Fruit fly (Drosophila melanogaster) whole organism, embryonic: ENCODE results near the gene CG10333.
A peak's percentile ranks its signal among the peaks of the same experiment; 100 is the strongest.

Experiments used
- Ada2b ChIP-seq: fragments of 200-800 bp; sonication (Bioruptor generic); IDR thresholded peaks from 2 replicates; pipeline ENCODE4 v1.3.6; 2022; ENCODE audit warnings: missing biosample characterization, missing genetic modification characterization
- BtbVII ChIP-seq: fragments of 200-800 bp; sonication (Bioruptor generic); optimal IDR thresholded peaks from 3 replicates; lab custom pipeline; 2017; ENCODE audit warnings: missing biosample characterization, mild to moderate bottlenecking, missing genetic modification characterization
- C15 ChIP-seq: fragments of 200-800 bp; sonication (Bioruptor generic); IDR thresholded peaks from 3 replicates; pipeline ENCODE4 v1.3.6; 2022; ENCODE audit warnings: missing biosample characterization, missing genetic modification characterization
- CG10147 ChIP-seq: fragments of 200-800 bp; sonication (Bioruptor generic); optimal IDR thresholded peaks from 2 replicates; lab custom pipeline; 2019; ENCODE audit warnings: missing biosample characterization, mild to moderate bottlenecking, missing genetic modification characterization, moderate library complexity
- CG13123 ChIP-seq: fragments of 200-800 bp; sonication (Bioruptor generic); optimal IDR thresholded peaks from 2 replicates; lab custom pipeline; 2016; ENCODE audit warnings: missing biosample characterization, missing genetic modification characterization
- CG13894 ChIP-seq: fragments of 200-800 bp; sonication (Bioruptor generic); optimal IDR thresholded peaks from 3 replicates; lab custom pipeline; 2018; ENCODE audit warnings: missing biosample characterization, mild to moderate bottlenecking, missing genetic modification characterization, moderate library complexity
- CG14050 ChIP-seq: fragments of 200-800 bp; sonication (Bioruptor generic); IDR thresholded peaks from 3 replicates; pipeline ENCODE4 v1.3.6; 2022; ENCODE audit warnings: missing biosample characterization, missing genetic modification characterization
- CG16779 ChIP-seq: fragments of 200-800 bp; sonication (Bioruptor generic); IDR thresholded peaks from 2 replicates; pipeline ENCODE4 v1.3.6; 2022; ENCODE audit warnings: missing biosample characterization, missing genetic modification characterization
- CG2116 ChIP-seq: fragments of 200-800 bp; sonication (Bioruptor generic); optimal IDR thresholded peaks from 3 replicates; lab custom pipeline; 2018; ENCODE audit warnings: missing biosample characterization, mild to moderate bottlenecking, missing genetic modification characterization
- CG2199 ChIP-seq: fragments of 200-800 bp; sonication (Bioruptor generic); IDR thresholded peaks from 3 replicates; pipeline ENCODE4 v1.3.6; 2022; ENCODE audit warnings: missing biosample characterization, missing genetic modification characterization
- CG31388 ChIP-seq: fragments of 200-800 bp; sonication (Bioruptor generic); optimal IDR thresholded peaks from 2 replicates; lab custom pipeline; 2016; ENCODE audit warnings: missing biosample characterization, missing genetic modification characterization
- CG34376 ChIP-seq: fragments of 200-800 bp; sonication (Bioruptor generic); optimal IDR thresholded peaks from 2 replicates; lab custom pipeline; 2018; ENCODE audit warnings: missing biosample characterization, mild to moderate bottlenecking, missing genetic modification characterization
- CG3838 ChIP-seq: fragments of 200-800 bp; sonication (Bioruptor generic); optimal IDR thresholded peaks from 3 replicates; lab custom pipeline; 2016; ENCODE audit warnings: missing biosample characterization, missing genetic modification characterization
- CG4617 ChIP-seq: fragments of 200-800 bp; sonication (Bioruptor generic); optimal IDR thresholded peaks from 3 replicates; lab custom pipeline; 2016; ENCODE audit warnings: missing biosample characterization, missing genetic modification characterization, borderline replicate concordance
- CG4730 ChIP-seq: fragments of 200-800 bp; sonication (Bioruptor generic); IDR thresholded peaks from 2 replicates; pipeline ENCODE4 v1.3.6; 2022; ENCODE audit warnings: missing biosample characterization, missing genetic modification characterization
- CG6175 ChIP-seq: fragments of 200-800 bp; sonication (Bioruptor generic); IDR thresholded peaks from 3 replicates; pipeline ENCODE4 v1.3.6; 2022; ENCODE audit warnings: missing biosample characterization, missing genetic modification characterization
- CG6683 ChIP-seq: fragments of 200-800 bp; sonication (Bioruptor generic); optimal IDR thresholded peaks from 2 replicates; lab custom pipeline; 2017; ENCODE audit warnings: missing biosample characterization, mild to moderate bottlenecking, missing genetic modification characterization, missing genetic modification reagents
- CG7556 ChIP-seq: fragments of 200-800 bp; sonication (Bioruptor generic); optimal IDR thresholded peaks from 2 replicates; lab custom pipeline; 2017; ENCODE audit warnings: missing biosample characterization, mild to moderate bottlenecking, missing genetic modification characterization
- CG7745 ChIP-seq: fragments of 200-800 bp; sonication (Bioruptor generic); optimal IDR thresholded peaks from 2 replicates; lab custom pipeline; 2018; ENCODE audit warnings: missing biosample characterization, mild to moderate bottlenecking, missing genetic modification characterization, moderate library complexity
- CG8089 ChIP-seq: fragments of 200-800 bp; sonication (Bioruptor generic); optimal IDR thresholded peaks from 3 replicates; lab custom pipeline; 2016; ENCODE audit warnings: missing biosample characterization, missing genetic modification characterization
- CG9797 ChIP-seq: fragments of 200-800 bp; sonication (Bioruptor generic); optimal IDR thresholded peaks from 3 replicates; lab custom pipeline; 2018; ENCODE audit warnings: missing biosample characterization, mild to moderate bottlenecking, missing genetic modification characterization
- CHES-1-like ChIP-seq: fragments of 200-800 bp; sonication (Bioruptor generic); optimal IDR thresholded peaks from 2 replicates; lab custom pipeline; 2016; ENCODE audit warnings: missing biosample characterization, missing genetic modification characterization
- D ChIP-seq, 2 experiments: fragments of 200-800 bp in 1 of 2; fragments of >200 bp in 1 of 2; sonication (Bioruptor generic) in 1 of 2; optimal IDR thresholded peaks; 2 replicates in 1 of 2; 3 replicates in 1 of 2; lab custom pipeline; 2017; ENCODE audit warnings: mild to moderate bottlenecking in 1 of 2, missing biosample characterization in 1 of 2, missing genetic modification characterization in 1 of 2, missing genetic modification reagents in 1 of 2
- E2f2 ChIP-seq: fragments of 200-800 bp; sonication (Bioruptor generic); IDR thresholded peaks from 2 replicates; pipeline ENCODE4 v1.3.6; 2022; ENCODE audit warnings: missing biosample characterization, missing genetic modification characterization
- Fer2 ChIP-seq: fragments of 200-800 bp; sonication (Bioruptor generic); optimal IDR thresholded peaks from 2 replicates; lab custom pipeline; 2018; ENCODE audit warnings: missing biosample characterization, mild to moderate bottlenecking, missing genetic modification characterization, moderate library complexity
- Gsc ChIP-seq: fragments of 200-800 bp; sonication (Bioruptor generic); IDR thresholded peaks from 2 replicates; pipeline ENCODE4 v1.3.6; 2022; ENCODE audit warnings: missing biosample characterization, missing genetic modification characterization
- Jarid2 ChIP-seq: fragments of 200-800 bp; sonication (Bioruptor generic); optimal IDR thresholded peaks from 3 replicates; lab custom pipeline; 2017; ENCODE audit warnings: mild to moderate bottlenecking, missing biosample characterization, missing genetic modification reagents, missing genetic modification characterization
- Meics ChIP-seq: fragments of 200-800 bp; sonication (Bioruptor generic); optimal IDR thresholded peaks from 2 replicates; lab custom pipeline; 2017; ENCODE audit warnings: missing biosample characterization, mild to moderate bottlenecking, missing genetic modification characterization
- Oli ChIP-seq: fragments of 200-800 bp; sonication (Bioruptor generic); optimal IDR thresholded peaks from 2 replicates; lab custom pipeline; 2018; ENCODE audit warnings: missing biosample characterization, mild to moderate bottlenecking, missing genetic modification characterization, moderate library complexity
- Rx ChIP-seq: fragments of 200-800 bp; sonication (Bioruptor generic); IDR thresholded peaks from 2 replicates; pipeline ENCODE4 v1.3.6; 2022; ENCODE audit warnings: missing biosample characterization, missing genetic modification characterization
- Sry-β ChIP-seq: fragments of 200-800 bp; sonication (Bioruptor generic); optimal IDR thresholded peaks from 2 replicates; lab custom pipeline; 2018; ENCODE audit warnings: missing biosample characterization, mild to moderate bottlenecking, missing genetic modification characterization, moderate library complexity
- Tbp ChIP-seq: fragments of >200 bp; optimal IDR thresholded peaks from 2 replicates; lab custom pipeline; 2018; ENCODE audit warnings: missing biosample characterization, missing genetic modification characterization
- YL-1 ChIP-seq: fragments of 200-800 bp; sonication (Bioruptor generic); optimal IDR thresholded peaks from 3 replicates; lab custom pipeline; 2017; ENCODE audit warnings: missing biosample characterization, mild to moderate bottlenecking, missing genetic modification characterization
- ash1 ChIP-seq: fragments of 200-800 bp; sonication (Bioruptor generic); optimal IDR thresholded peaks from 2 replicates; lab custom pipeline; 2018; ENCODE audit warnings: missing biosample characterization, mild to moderate bottlenecking, missing genetic modification characterization
- az2 ChIP-seq: fragments of 200-800 bp; sonication (Bioruptor generic); optimal IDR thresholded peaks from 3 replicates; lab custom pipeline; 2016; ENCODE audit warnings: missing biosample characterization, missing genetic modification characterization
- cwo ChIP-seq: fragments of 200-800 bp; sonication (Bioruptor generic); optimal IDR thresholded peaks from 3 replicates; lab custom pipeline; 2017; ENCODE audit warnings: missing biosample characterization, missing genetic modification characterization, mild to moderate bottlenecking, moderate library complexity, missing genetic modification reagents
- danr ChIP-seq: fragments of 200-800 bp; sonication (Bioruptor generic); IDR thresholded peaks from 2 replicates; pipeline ENCODE4 v1.3.6; 2022; ENCODE audit warnings: missing biosample characterization, missing genetic modification characterization
- ewg ChIP-seq: fragments of 200-800 bp; sonication (Bioruptor generic); optimal IDR thresholded peaks from 3 replicates; lab custom pipeline; 2017; ENCODE audit warnings: mild to moderate bottlenecking, missing biosample characterization, missing genetic modification reagents, missing genetic modification characterization
- fru ChIP-seq: fragments of >200 bp; optimal IDR thresholded peaks from 2 replicates; lab custom pipeline; 2017
- fu2 ChIP-seq: fragments of 200-800 bp; sonication (Bioruptor generic); optimal IDR thresholded peaks from 2 replicates; lab custom pipeline; 2016; ENCODE audit warnings: missing biosample characterization, missing genetic modification characterization
- gem ChIP-seq: fragments of 200-800 bp; sonication (Bioruptor generic); optimal IDR thresholded peaks from 2 replicates; lab custom pipeline; 2019; ENCODE audit warnings: missing biosample characterization, mild to moderate bottlenecking, missing genetic modification characterization, moderate library complexity
- gfzf ChIP-seq: fragments of 200-800 bp; sonication (Bioruptor generic); optimal IDR thresholded peaks from 2 replicates; lab custom pipeline; 2016; ENCODE audit warnings: missing biosample characterization, mild to moderate bottlenecking, missing genetic modification characterization, moderate library complexity
- grn ChIP-seq: fragments of 200-800 bp; sonication (Bioruptor generic); optimal IDR thresholded peaks from 3 replicates; lab custom pipeline; 2017; ENCODE audit warnings: missing biosample characterization, missing genetic modification characterization
- ham ChIP-seq: fragments of 200-800 bp; sonication (Bioruptor generic); IDR thresholded peaks from 2 replicates; pipeline ENCODE4 v1.3.6; 2022; ENCODE audit warnings: missing biosample characterization, missing genetic modification characterization
- hbn ChIP-seq: fragments of 200-800 bp; sonication (Bioruptor generic); IDR thresholded peaks from 2 replicates; pipeline ENCODE4 v1.3.6; 2022; ENCODE audit warnings: missing biosample characterization, missing genetic modification characterization; ENCODE audit not compliant: partially characterized antibody
- lilli ChIP-seq: fragments of 200-800 bp; sonication (Bioruptor generic); optimal IDR thresholded peaks from 3 replicates; lab custom pipeline; 2016; ENCODE audit warnings: missing biosample characterization, missing genetic modification characterization
- odd ChIP-seq: fragments of 200-800 bp; sonication (Bioruptor generic); optimal IDR thresholded peaks from 2 replicates; lab custom pipeline; 2017; ENCODE audit warnings: missing biosample characterization, mild to moderate bottlenecking, missing genetic modification characterization
- stc ChIP-seq: fragments of 200-800 bp; sonication (Bioruptor generic); IDR thresholded peaks from 2 replicates; pipeline ENCODE4 v1.3.6; 2022; ENCODE audit warnings: missing biosample characterization, missing genetic modification characterization
- trem ChIP-seq: fragments of 200-800 bp; optimal IDR thresholded peaks from 3 replicates; lab custom pipeline; 2019; ENCODE audit warnings: missing biosample characterization, mild to moderate bottlenecking, missing genetic modification characterization, moderate library complexity
- tup ChIP-seq: fragments of 200-800 bp; sonication (Bioruptor generic); optimal IDR thresholded peaks from 2 replicates; lab custom pipeline; 2016; ENCODE audit warnings: missing biosample characterization, mild to moderate bottlenecking, missing genetic modification characterization, moderate library complexity
- usp ChIP-seq: fragments of >200 bp; optimal IDR thresholded peaks from 2 replicates; lab custom pipeline; 2017; ENCODE audit warnings: missing biosample characterization, missing genetic modification characterization

The CG10333 gene

DNA sequence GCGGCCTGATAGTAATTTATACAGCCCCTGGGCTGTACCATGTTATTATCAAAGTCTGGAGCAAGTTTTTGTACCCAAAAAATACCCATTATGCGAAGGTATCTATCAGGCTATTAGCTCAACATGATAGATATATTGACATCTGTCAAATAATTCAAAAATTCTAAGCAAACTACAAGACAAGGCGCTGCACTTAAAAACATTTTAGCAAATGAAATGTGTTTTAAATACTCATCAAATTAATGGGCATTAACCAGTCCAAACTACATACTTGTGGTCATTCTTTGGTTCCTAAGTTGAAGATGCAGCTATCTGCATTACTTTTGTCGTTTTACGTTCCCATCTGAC, 46.7 kb downstream of the CG10333 start (continued):
- TF ChIP-seq CG10147 (GFP tag; lab: Kevin White, UChicago) (peak; percentile 56), CG4730 (GFP tag; lab: Robert Waterston, UW) (peak; percentile 70), E2f2 (GFP tag; lab: Robert Waterston, UW) (no peak), usp (GFP tag; lab: Kevin White, UChicago) (no peak), CG31388 (GFP tag; lab: Kevin White, UChicago) (peak; percentile 47), CG8089 (GFP tag; lab: Kevin White, UChicago) (no peak), CG34376 (no peak), Sry-β (peak; percentile 19), fru (lab: Kevin White, UChicago) (no peak), Ada2b (peak; percentile 34; the same call in 1 of the 2 replicates), danr (GFP tag; lab: Robert Waterston, UW) (no peak; the same call in 1 of the 2 replicates), Jarid2 (GFP tag; lab: Kevin White, UChicago) (no peak), ewg (peak; percentile 43), C15 (GFP tag; lab: Robert Waterston, UW) (no peak), CG13123 (GFP tag; lab: Kevin White, UChicago) (peak; percentile 24), D (optimal IDR thresholded peaks at IDR 0.05; lab: Kevin White, UChicago) (no peak), D (GFP tag; optimal IDR thresholded peaks at IDR 0.05; lab: Kevin White, UChicago) (peak; percentile 78), lilli (GFP tag; lab: Kevin White, UChicago) (peak; percentile 47), CG9797 (no peak), CG2116 (peak; percentile 10), fu2 (GFP tag; lab: Kevin White, UChicago) (no peak), CG2199 (GFP tag; lab: Robert Waterston, UW) (peak; percentile 78; the same call in 1 of the 3 replicates), stc (GFP tag; lab: Robert Waterston, UW) (peak; percentile 34; the same call in 1 of the 2 replicates), Tbp (GFP tag; lab: Kevin White, UChicago) (no peak), CG16779 (GFP tag; lab: Robert Waterston, UW) (no peak), CG7556 (peak; percentile 32), grn (peak; percentile 37), hbn (no peak), CG6175 (GFP tag; lab: Robert Waterston, UW) (peak; percentile 45; the same call in 1 of the 3 replicates), CG4617 (GFP tag; lab: Kevin White, UChicago) (no peak), Oli (tag; lab: Kevin White, UChicago) (peak; percentile 58), gfzf (no peak), cwo (GFP tag; lab: Kevin White, UChicago) (peak; percentile 37), Meics (GFP tag; lab: Kevin White, UChicago) (peak; percentile 44), CG14050 (0 out of 3 replicates have a peak, but pooled peaks have one; percentile 13), CG3838 (GFP tag; lab: Kevin White, UChicago) (no peak), YL-1 (GFP tag; lab: Kevin White, UChicago) (no peak), BtbVII (peak; percentile 9), CG13894 (no peak), Fer2 (tag; lab: Kevin White, UChicago) (no peak), odd (GFP tag; lab: Kevin White, UChicago) (no peak), ham (GFP tag; lab: Robert Waterston, UW) (no peak), Rx (GFP tag; lab: Robert Waterston, UW) (peak; percentile 73), CG6683 (GFP tag; lab: Kevin White, UChicago) (no peak), Gsc (GFP tag; lab: Robert Waterston, UW) (peak; percentile 59), ash1 (GFP tag; lab: Kevin White, UChicago) (no peak), CHES-1-like (no peak), tup (GFP tag; lab: Kevin White, UChicago) (no peak), CG7745 (tag; lab: Kevin White, UChicago) (no peak), az2 (GFP tag; lab: Kevin White, UChicago) (peak; percentile 50), trem (tag; lab: Kevin White, UChicago) (peak; percentile 57), gem (tag; lab: Kevin White, UChicago) (peak; percentile 66)
